Fruit fly (Drosophila melanogaster): ENCODE results near the gene eff.

Gene eff

DNA sequence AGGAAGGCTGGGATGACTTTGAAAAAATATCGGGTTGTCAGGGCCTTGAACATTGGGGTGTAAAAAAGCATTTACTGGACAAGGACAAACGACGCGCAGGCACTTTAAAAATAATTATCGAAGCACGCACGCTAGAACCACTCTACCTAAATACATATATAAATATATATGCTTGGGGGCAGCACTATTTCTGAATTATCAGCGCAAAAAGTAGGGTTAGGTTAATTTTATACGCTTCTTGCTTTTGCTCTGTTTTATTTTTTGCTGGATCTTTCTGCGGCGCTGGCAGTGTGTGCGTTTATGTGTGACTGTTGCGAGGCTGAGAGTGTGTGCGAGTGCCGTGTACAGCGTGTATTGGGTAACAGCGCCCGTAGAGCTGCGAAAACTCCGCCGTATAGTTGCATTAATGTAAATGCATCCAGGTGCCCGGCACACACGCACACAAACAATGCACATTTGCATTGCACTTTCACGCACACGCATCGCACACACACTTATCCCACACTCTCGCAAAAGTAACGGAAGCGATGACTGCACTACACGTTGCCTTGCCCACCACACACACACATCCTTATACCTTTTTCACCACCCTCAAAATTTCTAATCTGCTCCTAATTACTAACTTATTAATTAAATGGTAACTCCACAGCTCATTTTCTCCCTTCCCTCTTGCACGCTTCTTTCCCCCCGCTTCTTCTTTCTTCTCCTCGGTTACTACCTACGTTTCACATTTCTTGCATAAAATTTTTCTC lies 1.4 kb downstream of the eff start (continued):
- TF ChIP-seq ERR (GFP tag; optimal IDR thresholded peaks at IDR 0.05) = peak; percentile 10
- no peak for TF ChIP-seq amos (GFP tag; IDR thresholded peaks at IDR 0.05; ENCODE audit: partially characterized antibody)
- peak; percentile 76 for TF ChIP-seq crol (GFP tag; IDR thresholded peaks at IDR 0.05)
- TF ChIP-seq CG8478 (optimal IDR thresholded peaks at IDR 0.05) = no peak
- no peak for TF ChIP-seq sd (tag; optimal IDR thresholded peaks at IDR 0.05)
- peak; percentile 24 for TF ChIP-seq CG15479 (GFP tag; optimal IDR thresholded peaks at IDR 0.05)
- TF ChIP-seq ase (GFP tag; IDR thresholded peaks at IDR 0.05) = no peak
- no peak for TF ChIP-seq Doc2 (GFP tag; IDR thresholded peaks at IDR 0.05)
- no peak for TF ChIP-seq CG15073 (GFP tag; optimal IDR thresholded peaks at IDR 0.05)
- no peak for TF ChIP-seq CG1832 (GFP tag; optimal IDR thresholded peaks at IDR 0.05)
- no peak for TF ChIP-seq CG32772 (GFP tag; IDR thresholded peaks at IDR 0.05)
- peak in 1 of 2 experiments; percentile 82 for TF ChIP-seq eve (GFP tag; optimal IDR thresholded peaks at IDR 0.05)
- TF ChIP-seq Awh (GFP tag; IDR thresholded peaks at IDR 0.05) = 0 out of 2 replicates have a peak, but pooled peaks have one; percentile 28
- TF ChIP-seq CG10979 (tag; optimal IDR thresholded peaks at IDR 0.05) = no peak
- TF ChIP-seq HmgD (GFP tag; optimal IDR thresholded peaks at IDR 0.05) = peak; percentile 16
- TF ChIP-seq bigmax (GFP tag; optimal IDR thresholded peaks at IDR 0.05) = peak; percentile 87
- 0 out of 4 replicates have a peak, but pooled peaks have one; percentile 1 for TF ChIP-seq Dll (GFP tag; IDR thresholded peaks at IDR 0.05; ENCODE audit: partially characterized antibody)
- no peak for TF ChIP-seq pfk (GFP tag; optimal IDR thresholded peaks at IDR 0.05)
- no peak for TF ChIP-seq nerfin-1 (tag; optimal IDR thresholded peaks at IDR 0.05)
- peak; percentile 15; the same call in 1 of the 2 replicates for TF ChIP-seq CG9932 (GFP tag; IDR thresholded peaks at IDR 0.05)
- TF ChIP-seq CG2199 (GFP tag; IDR thresholded peaks at IDR 0.05) = no peak; the same call in 1 of the 3 replicates
- no peak for TF ChIP-seq sr (GFP tag; IDR thresholded peaks at IDR 0.05)
- TF ChIP-seq CG33557 (GFP tag; optimal IDR thresholded peaks at IDR 0.05) = no peak
- TF ChIP-seq Ravus (GFP tag; IDR thresholded peaks at IDR 0.05) = no peak
- TF ChIP-seq phol (tag; optimal IDR thresholded peaks at IDR 0.05) = peak; percentile 0
- no peak for TF ChIP-seq ap (GFP tag; IDR thresholded peaks at IDR 0.05)
- TF ChIP-seq Sox102F (GFP tag; optimal IDR thresholded peaks at IDR 0.05) = no peak
- TF ChIP-seq insv (GFP tag; optimal IDR thresholded peaks at IDR 0.05) = peak in 1 of 2 experiments; percentile 21
- TF ChIP-seq CG7786 (GFP tag; optimal IDR thresholded peaks at IDR 0.05) = no peak
- no peak for TF ChIP-seq Sry-δ (GFP tag; optimal IDR thresholded peaks at IDR 0.05)
- TF ChIP-seq tna (GFP tag; IDR thresholded peaks at IDR 0.05; ENCODE audit: partially characterized antibody) = 0 out of 2 replicates have a peak, but pooled peaks have one; percentile 28
- no peak for TF ChIP-seq E2f2 (GFP tag; IDR thresholded peaks at IDR 0.05)
- TF ChIP-seq NK7.1 (GFP tag; optimal IDR thresholded peaks at IDR 0.05) = no peak
- TF ChIP-seq CG1024 (GFP tag; IDR thresholded peaks at IDR 0.05) = no peak
- peak; percentile 38 for TF ChIP-seq sens (GFP tag)
- no peak for TF ChIP-seq corto (GFP tag; optimal IDR thresholded peaks at IDR 0.05)
- TF ChIP-seq CG9727 (GFP tag; optimal IDR thresholded peaks at IDR 0.05) = peak; percentile 19
- no peak for TF ChIP-seq Sox100B (GFP tag; optimal IDR thresholded peaks at IDR 0.05)
- peak; percentile 33; the same call in 2 of the 4 replicates for TF ChIP-seq chinmo (GFP tag; IDR thresholded peaks at IDR 0.05; ENCODE audit: partially characterized antibody)
- no peak for TF ChIP-seq CG30020 (tag; optimal IDR thresholded peaks at IDR 0.05)
- peak; percentile 67 for TF ChIP-seq CG17385 (GFP tag; optimal IDR thresholded peaks at IDR 0.05)

Data from whole organism, embryonic.